Worm (Caenorhabditis elegans) whole organism, young adult: ENCODE data around the gene comt-2.

ENCODE experiments used
- F10E7.11 ChIP-seq: sonication (generic microtip); optimal IDR thresholded peaks from 2 replicates; lab custom pipeline; 2017; ENCODE audit warnings: mild to moderate bottlenecking, missing genetic modification characterization, moderate library complexity, missing compliant biosample characterization
- ceh-100 ChIP-seq: fragments of 200-800 bp; sonication (Bioruptor generic); IDR thresholded peaks from 2 replicates; pipeline ENCODE4 v1.3.6; 2022; ENCODE audit warnings: missing genetic modification reagents, missing genetic modification characterization, missing compliant biosample characterization
- efl-1 ChIP-seq: fragments of 150-350 bp; optimal IDR thresholded peaks from 2 replicates; lab custom pipeline; 2014; ENCODE audit warnings: missing biosample characterization, missing genetic modification reagents, missing genetic modification characterization
- fkh-3 ChIP-seq: sonication (generic microtip); optimal IDR thresholded peaks from 2 replicates; lab custom pipeline; 2016; ENCODE audit warnings: mild to moderate bottlenecking, missing genetic modification characterization, missing compliant biosample characterization
- hlh-12 ChIP-seq: sonication (generic microtip); optimal IDR thresholded peaks from 2 replicates; lab custom pipeline; 2016; ENCODE audit warnings: missing genetic modification characterization, missing compliant biosample characterization
- madf-8 ChIP-seq: fragments of 200-800 bp; sonication (Bioruptor generic); conservative IDR thresholded peaks from 2 replicates; pipeline ENCODE4 v1.3.6; 2022; ENCODE audit warnings: missing genetic modification reagents, missing genetic modification characterization, missing compliant biosample characterization
- ztf-28 ChIP-seq: fragments of 200-800 bp; sonication (Bioruptor generic); IDR thresholded peaks from 2 replicates; pipeline ENCODE4 v1.3.6; 2022; ENCODE audit warnings: missing genetic modification reagents, missing genetic modification characterization, missing compliant biosample characterization

DNA sequence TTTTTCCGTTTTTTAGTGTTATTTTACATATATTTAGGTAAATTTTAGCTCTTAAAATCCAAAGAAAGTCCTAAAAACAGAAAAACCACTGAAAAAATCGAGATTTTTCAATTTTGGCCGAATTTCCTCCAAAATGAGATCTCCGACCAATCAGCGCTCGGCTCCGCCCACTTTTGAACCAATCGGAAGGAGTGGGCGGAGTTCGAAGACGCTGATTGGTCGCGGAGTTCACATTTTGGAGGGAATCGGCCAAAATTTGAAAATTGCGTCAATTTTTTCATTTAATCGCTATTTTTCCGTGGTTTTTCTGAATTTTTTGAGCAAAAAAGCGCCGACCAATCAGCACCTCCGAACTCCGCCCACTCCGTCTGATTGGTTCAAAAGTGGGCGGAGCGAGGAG, 46.4 kb upstream of the comt-2 start:
- TF ChIP-seq efl-1 (GFP tag; lab: Kevin White, UChicago): no peak
- no peak for TF ChIP-seq F10E7.11 (tag; lab: Kevin White, UChicago)
- TF ChIP-seq madf-8 (GFP tag; lab: Robert Waterston, UW): no peak
- TF ChIP-seq ceh-100 (GFP tag; lab: Robert Waterston, UW): no peak
- TF ChIP-seq ztf-28 (GFP tag; lab: Robert Waterston, UW): no peak
- no peak for TF ChIP-seq fkh-3 (tag; lab: Kevin White, UChicago)
- TF ChIP-seq hlh-12 (tag; lab: Kevin White, UChicago): no peak
